Worm (Caenorhabditis elegans) whole organism, early embryonic: ENCODE measurements around the gene col-38.

Experiments
- B0310.2 ChIP-seq: sonication (generic microtip); optimal IDR thresholded peaks from 2 replicates; lab custom pipeline; 2016; ENCODE audit warnings: mild to moderate bottlenecking, missing genetic modification characterization, missing compliant biosample characterization
- aly-1 ChIP-seq: sonication (generic microtip); optimal IDR thresholded peaks from 2 replicates; lab custom pipeline; 2016; ENCODE audit warnings: missing genetic modification characterization, missing compliant biosample characterization
- ama-1 ChIP-seq: fragments of 150-350 bp; optimal IDR thresholded peaks from 2 replicates; lab custom pipeline; 2014
- ceh-13 ChIP-seq: fragments of 200-800 bp; sonication (Bioruptor generic); optimal IDR thresholded peaks from 2 replicates; lab custom pipeline; 2018; ENCODE audit warnings: mild to moderate bottlenecking, missing genetic modification characterization, missing compliant biosample characterization
- ceh-36 ChIP-seq: sonication (generic microtip); optimal IDR thresholded peaks from 2 replicates; lab custom pipeline; 2016; ENCODE audit warnings: missing genetic modification characterization, inconsistent platforms, missing compliant biosample characterization
- ets-7 ChIP-seq: sonication (generic microtip); optimal IDR thresholded peaks from 2 replicates; lab custom pipeline; 2016; ENCODE audit warnings: missing genotype, missing genetic modification characterization, missing compliant biosample characterization
- hmbx-1 ChIP-seq: sonication (generic microtip); optimal IDR thresholded peaks from 2 replicates; lab custom pipeline; 2016; ENCODE audit warnings: mild to moderate bottlenecking, missing genetic modification characterization, missing compliant biosample characterization
- hmg-4 ChIP-seq: fragments of 200-800 bp; sonication (Bioruptor generic); optimal IDR thresholded peaks from 2 replicates; lab custom pipeline; 2018; ENCODE audit warnings: mild to moderate bottlenecking, missing genetic modification characterization, missing compliant biosample characterization
- pes-1 ChIP-seq: fragments of 200-800 bp; sonication (Bioruptor generic); IDR thresholded peaks from 2 replicates; pipeline ENCODE4 v1.3.6; 2022; ENCODE audit warnings: missing genetic modification reagents, missing genetic modification characterization, missing compliant biosample characterization
- scrt-1 ChIP-seq: fragments of 200-800 bp; sonication (Bioruptor generic); IDR thresholded peaks from 2 replicates; pipeline ENCODE4 v1.3.6; 2022; ENCODE audit warnings: missing genetic modification characterization, missing compliant biosample characterization
- sea-1 ChIP-seq: fragments of 200-800 bp; sonication (Bioruptor generic); conservative IDR thresholded peaks from 2 replicates; pipeline ENCODE4 v1.3.6; 2022; ENCODE audit warnings: missing genetic modification characterization, missing compliant biosample characterization
- tbx-11 ChIP-seq: fragments of 200-800 bp; sonication (Bioruptor generic); IDR thresholded peaks from 2 replicates; pipeline ENCODE4 v1.3.6; 2022; ENCODE audit warnings: missing genetic modification characterization, missing compliant biosample characterization
- tbx-37 ChIP-seq: fragments of 200-800 bp; sonication (Bioruptor generic); conservative IDR thresholded peaks from 2 replicates; pipeline ENCODE4 v1.3.6; 2022; ENCODE audit warnings: missing genetic modification reagents, missing genetic modification characterization, missing compliant biosample characterization
- tra-4 ChIP-seq: sonication (generic microtip); optimal IDR thresholded peaks from 2 replicates; lab custom pipeline; 2017; ENCODE audit warnings: missing genetic modification characterization, missing compliant biosample characterization

DNA sequence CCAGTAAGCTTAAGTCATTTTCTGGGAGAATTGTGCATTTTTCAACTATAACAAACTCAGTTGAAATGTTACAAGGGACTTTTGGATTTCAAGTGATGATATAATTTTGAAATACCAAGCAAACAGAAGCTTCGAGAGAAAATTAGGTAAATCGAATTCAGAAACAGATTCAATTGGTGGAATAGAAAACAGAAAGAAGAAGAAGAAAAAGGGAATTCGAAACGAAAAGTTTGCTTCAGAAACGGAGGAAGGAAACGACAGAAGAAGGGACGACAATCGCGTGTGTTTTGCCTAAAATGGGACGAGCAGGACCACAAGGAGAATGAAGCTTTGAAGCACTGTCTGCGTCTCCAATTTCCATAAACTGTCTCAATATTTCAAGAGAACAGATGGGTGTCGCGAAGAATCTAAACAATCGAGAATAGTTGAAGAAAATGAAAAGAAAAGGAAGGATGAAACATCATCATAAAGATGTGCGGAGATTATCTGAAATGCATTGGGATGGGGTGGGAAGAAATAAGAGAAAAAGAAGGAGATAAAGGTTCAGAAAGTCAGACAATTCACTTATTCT lies 18.9 kb upstream of the col-38 start:
- no peak for TF ChIP-seq hmg-4 (GFP tag; lab: Kevin White, UChicago)
- TF ChIP-seq sea-1 = no peak
- TF ChIP-seq ceh-36 = no peak
- TF ChIP-seq B0310.2 = no peak
- no peak for TF ChIP-seq tbx-11
- TF ChIP-seq ceh-13 = no peak
- no peak for TF ChIP-seq ama-1 (lab: Kevin White, UChicago)
- TF ChIP-seq tra-4 (tag; lab: Kevin White, UChicago) = no peak
- TF ChIP-seq hmbx-1 (tag; lab: Kevin White, UChicago) = no peak
- TF ChIP-seq ets-7 (tag; lab: Kevin White, UChicago) = no peak
- no peak for TF ChIP-seq tbx-37 (GFP tag; lab: Robert Waterston, UW)
- no peak for TF ChIP-seq scrt-1 (GFP tag; lab: Robert Waterston, UW)
- no peak for TF ChIP-seq pes-1 (GFP tag; lab: Robert Waterston, UW)
- no peak for TF ChIP-seq aly-1 (tag; lab: Kevin White, UChicago)
